Worm (Caenorhabditis elegans): ENCODE data around the gene K08F9.1.

ce11 chrV:15158691-15159090 is 15.5 kb upstream of the K08F9.1 start, which contains the start of gene str-45:
- TF ChIP-seq snpc-4 (tag; optimal IDR thresholded peaks at IDR 0.05) (no peak), ama-1 (optimal IDR thresholded peaks at IDR 0.05) (no peak), sma-9 (GFP tag; optimal IDR thresholded peaks at IDR 0.05) (no peak), sma-9 (tag; optimal IDR thresholded peaks at IDR 0.05) (no peak), dmd-4 (tag; optimal IDR thresholded peaks at IDR 0.05) (no peak), mdl-1 (tag; optimal IDR thresholded peaks at IDR 0.05) (no peak), sem-4 (tag; optimal IDR thresholded peaks at IDR 0.05) (no peak), aly-2 (tag; optimal IDR thresholded peaks at IDR 0.05) (no peak), lin-39 (tag; optimal IDR thresholded peaks at IDR 0.05) (no peak)

Measured in whole organism, L2 larva.